Fruit fly (Drosophila melanogaster) whole organism, embryonic: ENCODE data around the gene Jhbp16.
A peak's percentile ranks its signal among the peaks of the same experiment; 100 is the strongest.

Source experiments
- ATbp ChIP-seq: fragments of 200-800 bp; sonication (Bioruptor generic); optimal IDR thresholded peaks from 2 replicates; lab custom pipeline; 2017; ENCODE audit warnings: missing biosample characterization, mild to moderate bottlenecking, missing genetic modification characterization, missing genetic modification reagents
- Aef1 ChIP-seq: fragments of 200-800 bp; sonication (Bioruptor generic); IDR thresholded peaks from 3 replicates; pipeline ENCODE4 v1.3.6; 2022; ENCODE audit warnings: missing biosample characterization, missing genetic modification characterization
- B-H2 ChIP-seq: fragments of 200-800 bp; sonication (Bioruptor generic); optimal IDR thresholded peaks from 2 replicates; lab custom pipeline; 2018; ENCODE audit warnings: missing biosample characterization, mild to moderate bottlenecking, missing genetic modification characterization
- CG10565 ChIP-seq: fragments of 200-800 bp; sonication (Bioruptor generic); optimal IDR thresholded peaks from 3 replicates; lab custom pipeline; 2016; ENCODE audit warnings: missing biosample characterization, mild to moderate bottlenecking, missing genetic modification characterization
- CG12155 ChIP-seq: fragments of 200-800 bp; sonication (Bioruptor generic); optimal IDR thresholded peaks from 3 replicates; lab custom pipeline; 2016; ENCODE audit warnings: missing biosample characterization, missing genetic modification characterization
- CG12219 ChIP-seq: fragments of 200-800 bp; sonication (Bioruptor generic); optimal IDR thresholded peaks from 3 replicates; lab custom pipeline; 2018; ENCODE audit warnings: missing biosample characterization, mild to moderate bottlenecking, missing genetic modification characterization
- CG12744 ChIP-seq: fragments of 200-800 bp; sonication (Bioruptor generic); optimal IDR thresholded peaks from 2 replicates; lab custom pipeline; 2016; ENCODE audit warnings: missing biosample characterization, missing genetic modification characterization
- CG12769 ChIP-seq: fragments of 200-800 bp; sonication (Bioruptor generic); optimal IDR thresholded peaks from 2 replicates; lab custom pipeline; 2019; ENCODE audit warnings: missing biosample characterization, mild to moderate bottlenecking, missing genetic modification characterization, moderate library complexity
- CG16813 ChIP-seq: fragments of 200-800 bp; sonication (Bioruptor generic); IDR thresholded peaks from 3 replicates; pipeline ENCODE4 v1.3.6; 2022; ENCODE audit warnings: missing biosample characterization, missing genetic modification characterization; ENCODE audit not compliant: partially characterized antibody
- CG17359 ChIP-seq: fragments of 200-800 bp; sonication (Bioruptor generic); optimal IDR thresholded peaks from 3 replicates; lab custom pipeline; 2018; ENCODE audit warnings: missing biosample characterization, mild to moderate bottlenecking, missing genetic modification characterization, moderate library complexity
- CG42726 ChIP-seq: fragments of 200-800 bp; sonication (Bioruptor generic); IDR thresholded peaks from 2 replicates; pipeline ENCODE4 v1.3.6; 2022; ENCODE audit warnings: missing biosample characterization, missing genetic modification characterization; ENCODE audit not compliant: partially characterized antibody
- CG6175 ChIP-seq: fragments of 200-800 bp; sonication (Bioruptor generic); IDR thresholded peaks from 3 replicates; pipeline ENCODE4 v1.3.6; 2022; ENCODE audit warnings: missing biosample characterization, missing genetic modification characterization
- CG9932 ChIP-seq: fragments of 200-800 bp; sonication (Bioruptor generic); IDR thresholded peaks from 2 replicates; pipeline ENCODE4 v1.3.6; 2022; ENCODE audit warnings: missing biosample characterization, missing genetic modification characterization
- D19B ChIP-seq: fragments of 200-800 bp; sonication (Bioruptor generic); optimal IDR thresholded peaks from 2 replicates; lab custom pipeline; 2017; ENCODE audit warnings: missing biosample characterization, mild to moderate bottlenecking, missing genetic modification characterization
- Dad ChIP-seq: fragments of 200-800 bp; sonication (Bioruptor generic); optimal IDR thresholded peaks from 3 replicates; lab custom pipeline; 2016; ENCODE audit warnings: missing biosample characterization, missing genetic modification characterization
- Drgx ChIP-seq: fragments of 200-800 bp; sonication (Bioruptor generic); IDR thresholded peaks from 2 replicates; pipeline ENCODE4 v1.3.6; 2022; ENCODE audit warnings: missing biosample characterization, missing genetic modification characterization
- Fer3 ChIP-seq: fragments of 200-800 bp; sonication (Bioruptor generic); optimal IDR thresholded peaks from 2 replicates; lab custom pipeline; 2018; ENCODE audit warnings: missing biosample characterization, mild to moderate bottlenecking, missing genetic modification characterization, moderate library complexity
- HLH54F ChIP-seq: fragments of 200-800 bp; sonication (Bioruptor generic); optimal IDR thresholded peaks from 3 replicates; lab custom pipeline; 2016; ENCODE audit warnings: missing biosample characterization, missing genetic modification characterization
- Hmr ChIP-seq: fragments of 200-800 bp; sonication (Bioruptor generic); optimal IDR thresholded peaks from 3 replicates; lab custom pipeline; 2017; ENCODE audit warnings: mild to moderate bottlenecking, missing biosample characterization, missing genetic modification reagents, missing genetic modification characterization
- Lim3 ChIP-seq: fragments of 200-800 bp; sonication (Bioruptor generic); IDR thresholded peaks from 2 replicates; pipeline ENCODE4 v1.3.6; 2022; ENCODE audit warnings: missing biosample characterization, missing genetic modification characterization
- Lpt ChIP-seq: fragments of >200 bp; optimal IDR thresholded peaks from 2 replicates; lab custom pipeline; 2018; ENCODE audit warnings: missing biosample characterization, missing genetic modification characterization
- Med ChIP-seq: fragments of 200-800 bp; sonication (Bioruptor generic); peaks from one replicate; lab custom pipeline; 2016; ENCODE audit warnings: missing biosample characterization, missing genetic modification characterization, mild to moderate bottlenecking, inconsistent platforms, moderate library complexity
- Nf-YB ChIP-seq: fragments of 200-800 bp; sonication (Bioruptor generic); optimal IDR thresholded peaks from 3 replicates; lab custom pipeline; 2019; ENCODE audit warnings: missing biosample characterization, mild to moderate bottlenecking, missing genetic modification characterization, moderate library complexity
- Nf-YC ChIP-seq: fragments of 200-800 bp; optimal IDR thresholded peaks from 3 replicates; lab custom pipeline; 2019; ENCODE audit warnings: missing biosample characterization, mild to moderate bottlenecking, missing genetic modification characterization, moderate library complexity
- PHDP ChIP-seq: fragments of 200-800 bp; sonication (Bioruptor generic); optimal IDR thresholded peaks from 3 replicates; lab custom pipeline; 2018; ENCODE audit warnings: missing biosample characterization, mild to moderate bottlenecking, missing genetic modification characterization, moderate library complexity
- Scr ChIP-seq: fragments of 200-800 bp; sonication (Bioruptor generic); IDR thresholded peaks from 2 replicates; pipeline ENCODE4 v1.3.6; 2022; ENCODE audit warnings: missing biosample characterization, missing genetic modification characterization; ENCODE audit not compliant: partially characterized antibody
- Stat92E ChIP-seq, 3 experiments: fragments of >200 bp in 2 of 3; fragments of 200-800 bp in 1 of 3; sonication (Bioruptor generic) in 1 of 3; optimal IDR thresholded peaks; 2 replicates each; lab custom pipeline; 2017 to 2019; ENCODE audit warnings: missing biosample characterization in 3 of 3, missing genetic modification characterization in 3 of 3, mild to moderate bottlenecking in 1 of 3, moderate library complexity in 1 of 3
- Taf1 ChIP-seq: fragments of 200-800 bp; sonication (Bioruptor generic); IDR thresholded peaks from 2 replicates; pipeline ENCODE4 v1.3.6; 2022; ENCODE audit warnings: missing biosample characterization, missing genetic modification characterization
- bcd ChIP-seq: fragments of 200-800 bp; sonication (Bioruptor generic); optimal IDR thresholded peaks from 2 replicates; lab custom pipeline; 2017; ENCODE audit warnings: missing biosample characterization, mild to moderate bottlenecking, missing genetic modification characterization
- cas ChIP-seq: fragments of 200-800 bp; sonication (Bioruptor generic); IDR thresholded peaks from 2 replicates; pipeline ENCODE4 v1.3.6; 2022; ENCODE audit warnings: missing biosample characterization, missing genetic modification characterization
- cwo ChIP-seq: fragments of 200-800 bp; sonication (Bioruptor generic); optimal IDR thresholded peaks from 3 replicates; lab custom pipeline; 2017; ENCODE audit warnings: missing biosample characterization, missing genetic modification characterization, mild to moderate bottlenecking, moderate library complexity, missing genetic modification reagents
- dati ChIP-seq: fragments of 200-800 bp; sonication (Bioruptor generic); IDR thresholded peaks from 2 replicates; pipeline ENCODE4 v1.3.6; 2022; ENCODE audit warnings: missing biosample characterization, missing genetic modification characterization
- ems ChIP-seq: fragments of 200-800 bp; sonication (Bioruptor generic); optimal IDR thresholded peaks from 3 replicates; lab custom pipeline; 2016; ENCODE audit warnings: missing biosample characterization, missing genetic modification characterization
- fd3F ChIP-seq: fragments of 200-800 bp; sonication (Bioruptor generic); optimal IDR thresholded peaks from 2 replicates; lab custom pipeline; 2018; ENCODE audit warnings: missing biosample characterization, mild to moderate bottlenecking, missing genetic modification characterization, moderate library complexity
- fd96Cb ChIP-seq: fragments of 200-800 bp; sonication (Bioruptor generic); optimal IDR thresholded peaks from 2 replicates; lab custom pipeline; 2018; ENCODE audit warnings: missing biosample characterization, mild to moderate bottlenecking, missing genetic modification characterization, moderate library complexity
- gce ChIP-seq: fragments of 200-800 bp; sonication (Bioruptor generic); IDR thresholded peaks from 3 replicates; pipeline ENCODE4 v1.3.6; 2022; ENCODE audit warnings: missing biosample characterization, missing genetic modification characterization
- ham ChIP-seq: fragments of 200-800 bp; sonication (Bioruptor generic); IDR thresholded peaks from 2 replicates; pipeline ENCODE4 v1.3.6; 2022; ENCODE audit warnings: missing biosample characterization, missing genetic modification characterization
- hth ChIP-seq: fragments of >200 bp; optimal IDR thresholded peaks from 2 replicates; lab custom pipeline; 2017; ENCODE audit warnings: inconsistent platforms
- ken ChIP-seq: fragments of 200-800 bp; sonication (Bioruptor generic); IDR thresholded peaks from 3 replicates; pipeline ENCODE4 v1.3.6; 2022; ENCODE audit warnings: missing biosample characterization, missing genetic modification characterization
- kni ChIP-seq: fragments of 200-800 bp; sonication (Bioruptor generic); optimal IDR thresholded peaks from 3 replicates; lab custom pipeline; 2017; ENCODE audit warnings: mild to moderate bottlenecking, missing biosample characterization, missing genetic modification reagents, missing genetic modification characterization
- nerfin-1 ChIP-seq: fragments of 200-800 bp; sonication (Bioruptor generic); optimal IDR thresholded peaks from 3 replicates; lab custom pipeline; 2019; ENCODE audit warnings: missing biosample characterization, mild to moderate bottlenecking, missing genetic modification characterization, moderate library complexity
- p53 ChIP-seq: fragments of 200-800 bp; sonication (Bioruptor generic); optimal IDR thresholded peaks from 2 replicates; lab custom pipeline; 2016; ENCODE audit warnings: missing biosample characterization, missing genetic modification characterization
- pfk ChIP-seq: fragments of 200-800 bp; sonication (Bioruptor generic); optimal IDR thresholded peaks from 2 replicates; lab custom pipeline; 2018; ENCODE audit warnings: missing biosample characterization, mild to moderate bottlenecking, missing genetic modification characterization, moderate library complexity
- prd ChIP-seq, 3 experiments: fragments of >200 bp in 2 of 3; fragments of 200-800 bp in 1 of 3; sonication (Bioruptor generic) in 1 of 3; optimal IDR thresholded peaks in 2 of 3; IDR thresholded peaks in 1 of 3; 2 replicates in 2 of 3; 3 replicates in 1 of 3; pipeline versions ENCODE4 v1.3.6 to Lab custom; 2017 to 2022; ENCODE audit warnings: missing biosample characterization in 1 of 3, missing genetic modification characterization in 1 of 3
- psq ChIP-seq: fragments of 200-800 bp; sonication (Bioruptor generic); optimal IDR thresholded peaks from 2 replicates; lab custom pipeline; 2017; ENCODE audit warnings: missing biosample characterization, missing genetic modification characterization
- row ChIP-seq: fragments of 200-800 bp; sonication (Bioruptor generic); IDR thresholded peaks from 3 replicates; pipeline ENCODE4 v1.3.6; 2022; ENCODE audit warnings: missing biosample characterization, missing genetic modification characterization
- sens-2 ChIP-seq: fragments of 200-800 bp; sonication (Bioruptor generic); IDR thresholded peaks from 2 replicates; pipeline ENCODE4 v1.3.6; 2022; ENCODE audit warnings: missing biosample characterization, missing genetic modification characterization
- slou ChIP-seq: fragments of 200-800 bp; sonication (Bioruptor generic); optimal IDR thresholded peaks from 3 replicates; lab custom pipeline; 2016; ENCODE audit warnings: missing biosample characterization, missing genetic modification characterization
- tna ChIP-seq: fragments of 200-800 bp; sonication (Bioruptor generic); IDR thresholded peaks from 2 replicates; pipeline ENCODE4 v1.3.6; 2022; ENCODE audit warnings: missing biosample characterization, missing genetic modification characterization; ENCODE audit not compliant: partially characterized antibody

Jhbp16 gene

DNA sequence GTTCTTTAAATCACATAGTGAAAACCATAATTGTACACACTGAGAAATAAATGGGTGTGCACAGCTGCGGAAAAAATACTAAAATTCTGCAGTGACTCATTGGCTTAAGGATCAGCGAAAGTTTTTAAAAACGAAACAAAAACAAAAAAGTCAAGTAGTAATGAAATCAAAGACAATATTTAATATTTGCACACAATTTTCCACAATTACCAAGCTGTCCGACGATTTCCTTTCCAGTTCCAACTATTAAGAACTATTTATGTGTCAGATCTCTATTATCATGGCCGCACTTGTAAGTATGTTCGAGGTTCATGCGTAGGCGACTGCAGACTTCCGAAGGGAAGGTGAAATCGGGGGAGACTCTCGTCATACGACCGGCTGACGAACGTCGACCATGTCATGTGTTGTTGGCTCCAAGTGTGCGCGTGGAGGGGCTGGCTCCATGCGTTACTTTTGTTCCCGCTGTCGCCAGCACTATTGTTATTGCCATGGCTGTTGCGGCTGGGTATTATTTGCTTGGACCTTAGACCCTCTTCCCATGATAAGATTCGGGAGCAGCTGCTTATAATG, 49.2 kb upstream of the Jhbp16 start (continued):
- TF ChIP-seq B-H2 (GFP tag; lab: Kevin White, UChicago) (peak; percentile 22), fd96Cb (peak; percentile 57), tna (no peak), Taf1 (no peak), Lim3 (GFP tag; lab: Robert Waterston, UW) (no peak), HLH54F (GFP tag; lab: Kevin White, UChicago) (peak; percentile 51), Nf-YC (tag; lab: Kevin White, UChicago) (peak; percentile 6), CG12744 (GFP tag; lab: Kevin White, UChicago) (peak; percentile 62), Nf-YB (GFP tag; lab: Kevin White, UChicago) (no peak), CG17359 (tag; lab: Kevin White, UChicago) (peak; percentile 41), Fer3 (tag; lab: Kevin White, UChicago) (peak; percentile 27), prd (optimal IDR thresholded peaks at IDR 0.05; lab: Kevin White, UChicago) (no peak), prd (GFP tag; IDR thresholded peaks at IDR 0.05; lab: Robert Waterston, UW) (no peak), Scr (GFP tag; lab: Robert Waterston, UW) (no peak), CG12219 (GFP tag; lab: Kevin White, UChicago) (no peak), Aef1 (GFP tag; lab: Robert Waterston, UW) (no peak), CG10565 (GFP tag; lab: Kevin White, UChicago) (no peak), Lpt (no peak), CG12769 (peak; percentile 88), cas (no peak), Stat92E (GFP tag; optimal IDR thresholded peaks at IDR 0.05; lab: Kevin White, UChicago) (no peak), Dad (GFP tag; lab: Kevin White, UChicago) (peak; percentile 53), Med (GFP tag; lab: Kevin White, UChicago) (peak; percentile 86), hth (lab: Kevin White, UChicago) (no peak), fd3F (GFP tag; lab: Kevin White, UChicago) (peak; percentile 33), CG16813 (GFP tag; lab: Robert Waterston, UW) (no peak), Drgx (GFP tag; lab: Robert Waterston, UW) (no peak), sens-2 (GFP tag; lab: Robert Waterston, UW) (no peak), p53 (GFP tag; lab: Kevin White, UChicago) (peak; percentile 8), cwo (GFP tag; lab: Kevin White, UChicago) (peak; percentile 74), CG6175 (GFP tag; lab: Robert Waterston, UW) (no peak), Hmr (GFP tag; lab: Kevin White, UChicago) (peak; percentile 65), row (GFP tag; lab: Robert Waterston, UW) (no peak), ken (GFP tag; lab: Robert Waterston, UW) (no peak)

DNA sequence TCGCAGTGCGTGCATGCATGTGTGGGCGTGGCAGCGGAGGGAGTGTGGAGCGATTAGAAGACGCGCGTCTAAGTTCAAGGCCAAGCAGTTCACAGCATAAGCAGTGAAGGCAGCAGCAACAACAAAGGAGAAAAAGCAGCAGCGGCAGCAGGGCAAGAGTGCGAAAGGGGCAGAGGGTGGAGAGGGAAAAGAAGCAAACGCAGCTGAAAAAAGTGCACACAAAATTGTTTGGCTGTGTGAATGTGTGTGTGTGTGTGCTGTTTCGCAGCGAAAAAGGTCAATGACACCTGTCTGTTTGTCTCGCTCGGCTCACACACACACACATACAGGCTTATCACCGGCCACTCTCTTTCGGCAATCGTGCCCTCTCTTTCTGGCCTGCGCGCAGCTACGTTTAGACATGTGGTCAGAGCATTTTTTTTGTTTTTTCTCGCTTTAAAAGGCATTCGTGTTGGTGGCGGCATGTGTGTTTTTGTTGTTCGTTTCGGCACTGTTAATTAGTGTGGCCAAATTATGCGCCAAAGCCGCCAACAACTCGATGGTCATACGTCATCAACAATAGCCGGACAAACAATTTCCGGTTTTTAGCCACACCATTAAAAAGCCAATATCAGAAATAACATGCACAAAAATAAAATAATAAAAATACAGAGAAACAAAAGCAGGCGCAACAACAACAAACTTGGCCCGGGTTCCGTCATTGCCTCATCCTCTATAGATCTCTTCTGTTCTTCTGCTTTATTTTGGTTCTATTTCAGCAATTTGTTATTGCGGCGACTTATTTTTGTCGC, 47.9 kb upstream of the Jhbp16 start:
- TF ChIP-seq ham: no peak
- TF ChIP-seq bcd (GFP tag; lab: Kevin White, UChicago): no peak
- no peak for TF ChIP-seq dati (GFP tag; lab: Robert Waterston, UW)
- TF ChIP-seq CG9932 (GFP tag; lab: Robert Waterston, UW): no peak
- no peak for TF ChIP-seq CG42726 (GFP tag; lab: Robert Waterston, UW)
- TF ChIP-seq ems (GFP tag; lab: Kevin White, UChicago): no peak
- TF ChIP-seq D19B (GFP tag; lab: Kevin White, UChicago): no peak
- no peak for TF ChIP-seq slou (GFP tag; lab: Kevin White, UChicago)
- peak; percentile 8 for TF ChIP-seq nerfin-1 (tag; lab: Kevin White, UChicago)
- peak; percentile 61 for TF ChIP-seq kni (GFP tag; lab: Kevin White, UChicago)
- no peak for TF ChIP-seq CG17359 (tag; lab: Kevin White, UChicago)
- no peak for TF ChIP-seq gce
- peak; percentile 3 for TF ChIP-seq CG12155 (GFP tag; lab: Kevin White, UChicago)
- peak; percentile 66 for TF ChIP-seq psq (GFP tag; lab: Kevin White, UChicago)
- no peak for TF ChIP-seq pfk (GFP tag; lab: Kevin White, UChicago)
- no peak for TF ChIP-seq ATbp (GFP tag; lab: Kevin White, UChicago)
- no peak for TF ChIP-seq PHDP (tag; lab: Kevin White, UChicago)
